Fruit fly (Drosophila melanogaster) whole organism, prepupa: ENCODE results near the gene IFT46.

Experiments used
- Blimp-1 ChIP-seq: fragments of 200-800 bp; sonication (Bioruptor generic); optimal IDR thresholded peaks from 3 replicates; lab custom pipeline; 2017; ENCODE audit warnings: missing biosample characterization, missing genetic modification characterization, mild to moderate bottlenecking, moderate library complexity, missing genetic modification reagents
- CG10631 ChIP-seq: fragments of 200-800 bp; sonication (Bioruptor generic); optimal IDR thresholded peaks from 2 replicates; lab custom pipeline; 2016; ENCODE audit warnings: missing biosample characterization, missing genetic modification characterization
- CG11294 ChIP-seq: fragments of 200-800 bp; sonication (Bioruptor generic); IDR thresholded peaks from 2 replicates; pipeline ENCODE4 v1.3.6; 2022; ENCODE audit warnings: missing biosample characterization, missing genetic modification characterization
- CG11762 ChIP-seq: fragments of 200-800 bp; sonication (Bioruptor generic); optimal IDR thresholded peaks from 3 replicates; lab custom pipeline; 2016; ENCODE audit warnings: missing biosample characterization, missing genetic modification characterization; ENCODE audit not compliant: insufficient read depth
- CG11902 ChIP-seq: fragments of 200-800 bp; sonication (Bioruptor generic); optimal IDR thresholded peaks from 3 replicates; lab custom pipeline; 2016; ENCODE audit warnings: missing biosample characterization, missing genetic modification characterization
- CG15336 ChIP-seq: fragments of 200-800 bp; sonication (Bioruptor generic); IDR thresholded peaks from 2 replicates; pipeline ENCODE4 v1.3.6; 2022; ENCODE audit warnings: missing biosample characterization, missing genetic modification characterization
- CG1621 ChIP-seq: fragments of 200-800 bp; sonication (Bioruptor generic); optimal IDR thresholded peaks from 3 replicates; lab custom pipeline; 2018; ENCODE audit warnings: missing biosample characterization, mild to moderate bottlenecking, missing genetic modification characterization
- CG16779 ChIP-seq: fragments of 200-800 bp; sonication (Bioruptor generic); optimal IDR thresholded peaks from 3 replicates; lab custom pipeline; 2017; ENCODE audit warnings: missing biosample characterization, mild to moderate bottlenecking, missing genetic modification characterization
- CG3032 ChIP-seq: fragments of 200-800 bp; optimal IDR thresholded peaks from 2 replicates; lab custom pipeline; 2019; ENCODE audit warnings: missing biosample characterization, mild to moderate bottlenecking, missing genetic modification characterization, moderate library complexity
- CG31627 ChIP-seq: fragments of 200-800 bp; sonication (Bioruptor generic); optimal IDR thresholded peaks from 3 replicates; lab custom pipeline; 2016; ENCODE audit warnings: missing biosample characterization, missing genetic modification characterization
- CG32006 ChIP-seq: fragments of 200-800 bp; sonication (Bioruptor generic); optimal IDR thresholded peaks from 3 replicates; lab custom pipeline; 2017; ENCODE audit warnings: missing biosample characterization, mild to moderate bottlenecking, missing genetic modification characterization
- CG3919 ChIP-seq: fragments of 200-800 bp; sonication (Bioruptor generic); optimal IDR thresholded peaks from 3 replicates; lab custom pipeline; 2016; ENCODE audit warnings: missing biosample characterization, missing genetic modification characterization
- CG4318 ChIP-seq: fragments of 200-800 bp; sonication (Bioruptor generic); optimal IDR thresholded peaks from 3 replicates; lab custom pipeline; 2017; ENCODE audit warnings: missing biosample characterization, mild to moderate bottlenecking, missing genetic modification characterization
- CG6163 ChIP-seq: fragments of 200-800 bp; sonication (Bioruptor generic); IDR thresholded peaks from 3 replicates; pipeline ENCODE4 v1.3.6; 2022; ENCODE audit warnings: missing biosample characterization, missing genetic modification characterization
- CG6276 ChIP-seq: fragments of 200-800 bp; sonication (Bioruptor generic); optimal IDR thresholded peaks from 2 replicates; lab custom pipeline; 2017; ENCODE audit warnings: missing biosample characterization, mild to moderate bottlenecking, missing genetic modification characterization
- CG6792 ChIP-seq: fragments of 200-800 bp; sonication (Bioruptor generic); optimal IDR thresholded peaks from 3 replicates; lab custom pipeline; 2016; ENCODE audit warnings: missing biosample characterization, missing genetic modification characterization
- CG6808 ChIP-seq: fragments of 200-800 bp; sonication (Bioruptor generic); optimal IDR thresholded peaks from 3 replicates; lab custom pipeline; 2017; ENCODE audit warnings: missing biosample characterization, missing genetic modification characterization, mild to moderate bottlenecking, moderate library complexity, missing genetic modification reagents
- CG6854 ChIP-seq: fragments of 200-800 bp; sonication (Bioruptor generic); optimal IDR thresholded peaks from 2 replicates; lab custom pipeline; 2017; ENCODE audit warnings: missing biosample characterization, mild to moderate bottlenecking, missing genetic modification characterization
- CG7368 ChIP-seq: fragments of 200-800 bp; sonication (Bioruptor generic); optimal IDR thresholded peaks from 3 replicates; lab custom pipeline; 2016; ENCODE audit warnings: missing biosample characterization, missing genetic modification characterization
- CG8119 ChIP-seq: fragments of 200-800 bp; sonication (Bioruptor generic); IDR thresholded peaks from 3 replicates; pipeline ENCODE4 v1.3.6; 2022; ENCODE audit warnings: missing biosample characterization, missing genetic modification characterization
- CG8319 ChIP-seq: fragments of 200-800 bp; sonication (Bioruptor generic); optimal IDR thresholded peaks from 3 replicates; lab custom pipeline; 2016; ENCODE audit warnings: missing biosample characterization, missing genetic modification characterization
- CG8632 ChIP-seq: fragments of 200-800 bp; sonication (Bioruptor generic); optimal IDR thresholded peaks from 3 replicates; lab custom pipeline; 2016; ENCODE audit warnings: missing biosample characterization, missing genetic modification characterization
- CG9139 ChIP-seq: fragments of 200-800 bp; sonication (Bioruptor generic); optimal IDR thresholded peaks from 3 replicates; lab custom pipeline; 2017; ENCODE audit warnings: missing biosample characterization, mild to moderate bottlenecking, missing genetic modification characterization
- Eip75B ChIP-seq: fragments of 200-800 bp; sonication (Bioruptor generic); optimal IDR thresholded peaks from 3 replicates; lab custom pipeline; 2016; ENCODE audit warnings: missing biosample characterization, missing genetic modification characterization
- Eip78C ChIP-seq: fragments of 200-800 bp; sonication (Bioruptor generic); peaks from one replicate; lab custom pipeline; 2016; ENCODE audit warnings: missing biosample characterization, missing genetic modification characterization
- Ets21C ChIP-seq: fragments of 200-800 bp; sonication (Bioruptor generic); optimal IDR thresholded peaks from 3 replicates; lab custom pipeline; 2016; ENCODE audit warnings: missing biosample characterization, missing genetic modification characterization
- Ets96B ChIP-seq: fragments of 200-800 bp; optimal IDR thresholded peaks from 2 replicates; lab custom pipeline; 2019; ENCODE audit warnings: missing biosample characterization, mild to moderate bottlenecking, missing genetic modification characterization, moderate library complexity
- Hr39 ChIP-seq: fragments of 200-800 bp; sonication (Bioruptor generic); optimal IDR thresholded peaks from 2 replicates; lab custom pipeline; 2016; ENCODE audit warnings: missing biosample characterization, missing genetic modification characterization
- Hr4 ChIP-seq: fragments of 200-800 bp; sonication (Bioruptor generic); optimal IDR thresholded peaks from 3 replicates; lab custom pipeline; 2016; ENCODE audit warnings: missing biosample characterization, missing genetic modification characterization
- Lpt ChIP-seq: fragments of 200-800 bp; sonication (Bioruptor generic); optimal IDR thresholded peaks from 3 replicates; lab custom pipeline; 2016; ENCODE audit warnings: missing biosample characterization, missing genetic modification characterization
- OdsH ChIP-seq: fragments of 200-800 bp; sonication (Bioruptor generic); optimal IDR thresholded peaks from 3 replicates; lab custom pipeline; 2016; ENCODE audit warnings: missing biosample characterization, missing genetic modification characterization
- Sox14 ChIP-seq: fragments of 200-800 bp; sonication (Bioruptor generic); optimal IDR thresholded peaks from 3 replicates; lab custom pipeline; 2016; ENCODE audit warnings: missing biosample characterization, missing genetic modification characterization
- Sox15 ChIP-seq: fragments of 200-800 bp; sonication (Bioruptor generic); optimal IDR thresholded peaks from 3 replicates; lab custom pipeline; 2016; ENCODE audit warnings: missing biosample characterization, missing genetic modification characterization
- achi ChIP-seq: fragments of 200-800 bp; sonication (Bioruptor generic); optimal IDR thresholded peaks from 3 replicates; lab custom pipeline; 2016; ENCODE audit warnings: missing biosample characterization, missing genetic modification characterization
- acj6 ChIP-seq: fragments of 200-800 bp; sonication (Bioruptor generic); optimal IDR thresholded peaks from 3 replicates; lab custom pipeline; 2016; ENCODE audit warnings: missing biosample characterization, missing genetic modification characterization
- cyc ChIP-seq: fragments of 200-800 bp; sonication (Bioruptor generic); optimal IDR thresholded peaks from 3 replicates; lab custom pipeline; 2016; ENCODE audit warnings: missing biosample characterization, missing genetic modification characterization
- dac ChIP-seq: fragments of 200-800 bp; sonication (Bioruptor generic); optimal IDR thresholded peaks from 2 replicates; lab custom pipeline; 2017; ENCODE audit warnings: missing biosample characterization, mild to moderate bottlenecking, missing genetic modification characterization
- dsx ChIP-seq: fragments of 200-800 bp; optimal IDR thresholded peaks from 3 replicates; lab custom pipeline; 2019; ENCODE audit warnings: missing biosample characterization, mild to moderate bottlenecking, missing genetic modification characterization, moderate library complexity; ENCODE audit not compliant: poor library complexity, severe bottlenecking
- eg ChIP-seq: fragments of 200-800 bp; sonication (Bioruptor generic); IDR thresholded peaks from 3 replicates; pipeline ENCODE4 v1.3.6; 2022; ENCODE audit warnings: missing biosample characterization, missing genetic modification characterization
- esn ChIP-seq: fragments of 200-800 bp; sonication (Bioruptor generic); optimal IDR thresholded peaks from 2 replicates; lab custom pipeline; 2016; ENCODE audit warnings: missing biosample characterization, mild to moderate bottlenecking, missing genetic modification characterization, moderate library complexity
- fd59A ChIP-seq: fragments of 200-800 bp; sonication (Bioruptor generic); optimal IDR thresholded peaks from 2 replicates; lab custom pipeline; 2017; ENCODE audit warnings: missing biosample characterization, mild to moderate bottlenecking, missing genetic modification characterization, missing genetic modification reagents
- fd85E ChIP-seq: fragments of 200-800 bp; sonication (Bioruptor generic); optimal IDR thresholded peaks from 3 replicates; lab custom pipeline; 2016; ENCODE audit warnings: missing biosample characterization, missing genetic modification characterization
- fkh ChIP-seq: fragments of 200-800 bp; sonication (Bioruptor generic); optimal IDR thresholded peaks from 3 replicates; lab custom pipeline; 2017; ENCODE audit warnings: missing biosample characterization, mild to moderate bottlenecking, missing genetic modification characterization, moderate library complexity
- lz ChIP-seq: fragments of 200-800 bp; sonication (Bioruptor generic); optimal IDR thresholded peaks from 3 replicates; lab custom pipeline; 2016; ENCODE audit warnings: missing biosample characterization, missing genetic modification characterization
- net ChIP-seq: fragments of 200-800 bp; sonication (Bioruptor generic); optimal IDR thresholded peaks from 3 replicates; lab custom pipeline; 2016; ENCODE audit warnings: missing biosample characterization, missing genetic modification characterization
- pdm3 ChIP-seq: fragments of 200-800 bp; sonication (Bioruptor generic); optimal IDR thresholded peaks from 3 replicates; lab custom pipeline; 2016; ENCODE audit warnings: missing biosample characterization, missing genetic modification characterization
- salr ChIP-seq, 2 experiments: fragments of 200-800 bp; sonication (Bioruptor generic); optimal IDR thresholded peaks; 3 replicates each; lab custom pipeline; 2016 to 2018; ENCODE audit warnings: missing biosample characterization in 2 of 2, missing genetic modification characterization in 2 of 2, mild to moderate bottlenecking in 1 of 2
- spab ChIP-seq: fragments of 200-800 bp; sonication (Bioruptor generic); optimal IDR thresholded peaks from 2 replicates; lab custom pipeline; 2017; ENCODE audit warnings: missing biosample characterization, mild to moderate bottlenecking, missing genetic modification characterization, missing genetic modification reagents
- ss ChIP-seq, 2 experiments: fragments of 200-800 bp; sonication (Bioruptor generic); optimal IDR thresholded peaks; 2 replicates in 1 of 2; 3 replicates in 1 of 2; lab custom pipeline; 2017 to 2018; ENCODE audit warnings: mild to moderate bottlenecking in 2 of 2, missing biosample characterization in 2 of 2, missing genetic modification characterization in 2 of 2, moderate library complexity in 1 of 2
- svp ChIP-seq: fragments of 200-800 bp; sonication (Bioruptor generic); peaks from one replicate; lab custom pipeline; 2016; ENCODE audit warnings: missing biosample characterization, missing genetic modification characterization

The IFT46 gene

DNA sequence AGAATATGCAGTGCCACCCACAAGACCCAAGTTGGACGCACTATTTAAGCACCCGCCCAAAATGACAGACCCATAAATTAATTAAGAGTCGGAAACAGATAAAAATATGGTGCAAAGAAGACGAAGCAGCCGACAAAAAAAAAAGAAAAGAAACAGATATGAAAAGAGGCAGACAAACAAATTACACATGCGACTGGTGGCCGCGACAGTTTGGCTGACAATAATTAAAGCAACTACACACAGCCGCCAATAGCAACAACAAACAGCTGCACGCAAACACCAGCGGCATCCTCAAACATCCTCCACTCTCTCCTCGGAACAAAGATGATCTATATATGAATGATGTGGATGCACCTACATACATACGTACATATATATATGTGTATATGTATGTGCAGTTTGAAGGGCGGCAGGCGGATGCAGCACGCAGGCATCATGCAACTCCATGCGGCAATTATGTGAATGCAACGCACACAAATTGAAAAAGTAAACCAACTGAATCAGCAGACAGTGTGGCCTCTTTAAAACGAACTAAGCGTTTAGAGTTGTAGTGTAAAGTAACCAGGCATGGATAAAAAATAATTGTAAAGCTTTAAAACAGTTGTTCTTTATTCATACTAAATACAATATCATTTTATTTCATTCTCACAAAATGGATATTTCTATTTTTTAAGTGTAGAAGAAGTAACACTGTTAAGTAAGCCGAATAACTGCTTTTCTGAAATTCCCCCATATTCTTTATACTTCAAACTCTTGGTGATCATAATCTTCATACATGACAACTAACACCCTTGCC is 32.1 kb upstream of the IFT46 start:
- TF ChIP-seq lz (GFP tag; lab: Kevin White, UChicago) (peak; percentile 69), CG3919 (GFP tag; lab: Kevin White, UChicago) (peak; percentile 56), Lpt (GFP tag; lab: Kevin White, UChicago) (peak; percentile 58), Blimp-1 (no peak), fd85E (GFP tag; lab: Kevin White, UChicago) (no peak), Eip75B (GFP tag; lab: Kevin White, UChicago) (peak; percentile 76), net (GFP tag; lab: Kevin White, UChicago) (peak; percentile 47), fkh (peak; percentile 45), dsx (GFP tag; lab: Kevin White, UChicago) (peak; percentile 65), CG8319 (GFP tag; lab: Kevin White, UChicago) (no peak), CG11294 (GFP tag; lab: Robert Waterston, UW) (no peak), fd59A (GFP tag; lab: Kevin White, UChicago) (peak; percentile 39), pdm3 (GFP tag; lab: Kevin White, UChicago) (peak; percentile 73), CG11902 (peak; percentile 30), cyc (GFP tag; lab: Kevin White, UChicago) (peak; percentile 53), CG6276 (no peak), CG8632 (GFP tag; lab: Kevin White, UChicago) (peak; percentile 56), CG31627 (GFP tag; lab: Kevin White, UChicago) (peak; percentile 68), Sox15 (peak; percentile 44), Hr4 (GFP tag; lab: Kevin White, UChicago) (peak; percentile 78), CG11762 (GFP tag; lab: Kevin White, UChicago) (no peak), Ets21C (GFP tag; lab: Kevin White, UChicago) (peak; percentile 44), dac (no peak), CG10631 (GFP tag; lab: Kevin White, UChicago) (peak; percentile 61), CG1621 (tag; lab: Kevin White, UChicago) (peak; percentile 47), esn (GFP tag; lab: Kevin White, UChicago) (peak; percentile 82), CG32006 (GFP tag; lab: Kevin White, UChicago) (peak; percentile 65), CG3032 (tag; lab: Kevin White, UChicago) (peak; percentile 11), CG7368 (GFP tag; lab: Kevin White, UChicago) (peak; percentile 35), CG8119 (peak; percentile 58; the same call in 2 of the 3 replicates), spab (GFP tag; lab: Kevin White, UChicago) (no peak), salr (GFP tag; optimal IDR thresholded peaks at IDR 0.05; lab: Kevin White, UChicago) (peak; percentile 23 to 56), acj6 (GFP tag; lab: Kevin White, UChicago) (peak; percentile 71), CG16779 (tag; lab: Kevin White, UChicago) (no peak), OdsH (peak; percentile 74), svp (peak; percentile 79), CG6792 (GFP tag; lab: Kevin White, UChicago) (peak; percentile 64), CG6163 (GFP tag; lab: Robert Waterston, UW) (peak; percentile 80), CG4318 (GFP tag; lab: Kevin White, UChicago) (peak; percentile 23), eg (GFP tag; lab: Robert Waterston, UW) (no peak), Sox14 (GFP tag; lab: Kevin White, UChicago) (peak; percentile 65), CG6854 (GFP tag; lab: Kevin White, UChicago) (no peak), Ets96B (tag; lab: Kevin White, UChicago) (peak; percentile 68), achi (GFP tag; lab: Kevin White, UChicago) (peak; percentile 64), Hr39 (peak; percentile 69), ss (GFP tag; optimal IDR thresholded peaks at IDR 0.05; lab: Kevin White, UChicago) (peak; percentile 35 to 84), CG15336 (GFP tag; lab: Robert Waterston, UW) (peak; percentile 64), Eip78C (peak; percentile 91), CG9139 (GFP tag; lab: Kevin White, UChicago) (peak; percentile 18), CG6808 (GFP tag; lab: Kevin White, UChicago) (no peak)
